Fruit fly (Drosophila melanogaster): ENCODE measurements around the gene Naglu.

Gene Naglu

dm6 chr2L:8381508-8382036, 30.1 kb downstream of the Naglu start, which contains the start of gene AlaRS (continued):
- no peak for TF ChIP-seq CG10543 (GFP tag; optimal IDR thresholded peaks at IDR 0.05)
- TF ChIP-seq klu (GFP tag; IDR thresholded peaks at IDR 0.05), result 0 out of 2 replicates have a peak, but pooled peaks have one; percentile 18
- no peak for TF ChIP-seq CG14441 (GFP tag; IDR thresholded peaks at IDR 0.05)
- TF ChIP-seq h (optimal IDR thresholded peaks at IDR 0.05), result no peak
- TF ChIP-seq CG2678 (tag; optimal IDR thresholded peaks at IDR 0.05), result peak; percentile 50
- TF ChIP-seq CG17385 (GFP tag; optimal IDR thresholded peaks at IDR 0.05), result peak; percentile 37
- TF ChIP-seq Hmx (GFP tag; optimal IDR thresholded peaks at IDR 0.05), result no peak
- no peak for TF ChIP-seq da (GFP tag; optimal IDR thresholded peaks at IDR 0.05)
- TF ChIP-seq Xbp1 (GFP tag; optimal IDR thresholded peaks at IDR 0.05), result peak; percentile 18
- peak; percentile 75 for TF ChIP-seq Scr (GFP tag; IDR thresholded peaks at IDR 0.05; ENCODE audit: partially characterized antibody)
- no peak for TF ChIP-seq Dek (tag; optimal IDR thresholded peaks at IDR 0.05)
- TF ChIP-seq CG3281 (GFP tag; optimal IDR thresholded peaks at IDR 0.05), result peak; percentile 49
- TF ChIP-seq CG14860 (GFP tag; IDR thresholded peaks at IDR 0.05; ENCODE audit: partially characterized antibody), result peak; percentile 41; the same call in 1 of the 3 replicates
- TF ChIP-seq CG14710 (tag; optimal IDR thresholded peaks at IDR 0.05), result peak; percentile 65
- peak; percentile 68 for TF ChIP-seq bigmax (GFP tag; optimal IDR thresholded peaks at IDR 0.05)
- TF ChIP-seq hbn (GFP tag; IDR thresholded peaks at IDR 0.05; ENCODE audit: partially characterized antibody), result peak; percentile 57
- TF ChIP-seq row (GFP tag; IDR thresholded peaks at IDR 0.05), result peak; percentile 79
- no peak for TF ChIP-seq CG3065 (GFP tag; optimal IDR thresholded peaks at IDR 0.05)
- peak; percentile 28 for TF ChIP-seq Meics (GFP tag; optimal IDR thresholded peaks at IDR 0.05)
- peak; percentile 29 for TF ChIP-seq bcd (GFP tag; optimal IDR thresholded peaks at IDR 0.05)
- peak; percentile 57 for TF ChIP-seq Fer1 (GFP tag; optimal IDR thresholded peaks at IDR 0.05)
- peak; percentile 28 for TF ChIP-seq CG1603 (tag; optimal IDR thresholded peaks at IDR 0.05)
- no peak for TF ChIP-seq CG11695 (GFP tag; IDR thresholded peaks at IDR 0.05)
- 0 out of 2 replicates have a peak, but pooled peaks have one; percentile 14 for TF ChIP-seq lmd (GFP tag; IDR thresholded peaks at IDR 0.05)
- peak; percentile 66 for TF ChIP-seq HLH4C (GFP tag; IDR thresholded peaks at IDR 0.05; ENCODE audit: partially characterized antibody)
- TF ChIP-seq HLHmδ (GFP tag; optimal IDR thresholded peaks at IDR 0.05), result no peak
- no peak for TF ChIP-seq CG6654 (GFP tag; optimal IDR thresholded peaks at IDR 0.05)
- peak in 1 of 2 experiments; percentile 60 for TF ChIP-seq Pdp1 (GFP tag; optimal IDR thresholded peaks at IDR 0.05)
- no peak for TF ChIP-seq CG16815 (GFP tag; optimal IDR thresholded peaks at IDR 0.05)
- peak; percentile 41 for TF ChIP-seq nmo (GFP tag; optimal IDR thresholded peaks at IDR 0.05)
- no peak for TF ChIP-seq CG7987 (GFP tag; optimal IDR thresholded peaks at IDR 0.05)
- TF ChIP-seq CG6791 (GFP tag; IDR thresholded peaks at IDR 0.05; ENCODE audit: partially characterized antibody), result peak; percentile 59; the same call in 2 of the 3 replicates
- TF ChIP-seq Ssrp (tag; optimal IDR thresholded peaks at IDR 0.05), result peak; percentile 4
- TF ChIP-seq CG11723 (GFP tag; optimal IDR thresholded peaks at IDR 0.05), result peak; percentile 22
- TF ChIP-seq nerfin-2 (GFP tag; IDR thresholded peaks at IDR 0.05; ENCODE audit: partially characterized antibody), result peak; percentile 36; the same call in 1 of the 2 replicates
- TF ChIP-seq pnt (GFP tag; optimal IDR thresholded peaks at IDR 0.05), result no peak
- TF ChIP-seq gro (GFP tag; optimal IDR thresholded peaks at IDR 0.05), result peak; percentile 22
- TF ChIP-seq CG12391 (tag; optimal IDR thresholded peaks at IDR 0.05), result peak; percentile 67
- TF ChIP-seq dysf (GFP tag; IDR thresholded peaks at IDR 0.05), result no peak; the same call in 2 of the 3 replicates
- TF ChIP-seq CG2202 (tag; optimal IDR thresholded peaks at IDR 0.05), result no peak
- TF ChIP-seq Sry-β (GFP tag; optimal IDR thresholded peaks at IDR 0.05), result no peak
- TF ChIP-seq sc (optimal IDR thresholded peaks at IDR 0.05), result no peak
- TF ChIP-seq sc (GFP tag; optimal IDR thresholded peaks at IDR 0.05), result no peak
- TF ChIP-seq CG34422 (GFP tag; IDR thresholded peaks at IDR 0.05), result 0 out of 3 replicates have a peak, but pooled peaks have one; percentile 26
- peak; percentile 43 for TF ChIP-seq dm (GFP tag; optimal IDR thresholded peaks at IDR 0.05)
- peak; percentile 40; the same call in 1 of the 3 replicates for TF ChIP-seq ci (GFP tag; IDR thresholded peaks at IDR 0.05)
- peak; percentile 23 for TF ChIP-seq Spps (tag; optimal IDR thresholded peaks at IDR 0.05)
- peak; percentile 67 for TF ChIP-seq CG10267 (tag; optimal IDR thresholded peaks at IDR 0.05)
- TF ChIP-seq CG8089 (GFP tag; optimal IDR thresholded peaks at IDR 0.05), result no peak

Data from whole organism, embryonic.